Fruit fly (Drosophila melanogaster) whole organism, prepupa: ENCODE results near the gene Hex-t2.

Experiments
- Blimp-1 ChIP-seq: fragments of 200-800 bp; sonication (Bioruptor generic); optimal IDR thresholded peaks from 3 replicates; lab custom pipeline; 2017; ENCODE audit warnings: missing biosample characterization, missing genetic modification characterization, mild to moderate bottlenecking, moderate library complexity, missing genetic modification reagents
- CG10631 ChIP-seq: fragments of 200-800 bp; sonication (Bioruptor generic); optimal IDR thresholded peaks from 2 replicates; lab custom pipeline; 2016; ENCODE audit warnings: missing biosample characterization, missing genetic modification characterization
- CG10669 ChIP-seq: fragments of 200-800 bp; sonication (Bioruptor generic); optimal IDR thresholded peaks from 3 replicates; lab custom pipeline; 2018; ENCODE audit warnings: missing biosample characterization, mild to moderate bottlenecking, missing genetic modification characterization, moderate library complexity
- CG11294 ChIP-seq: fragments of 200-800 bp; sonication (Bioruptor generic); IDR thresholded peaks from 2 replicates; pipeline ENCODE4 v1.3.6; 2022; ENCODE audit warnings: missing biosample characterization, missing genetic modification characterization
- CG11762 ChIP-seq: fragments of 200-800 bp; sonication (Bioruptor generic); optimal IDR thresholded peaks from 3 replicates; lab custom pipeline; 2016; ENCODE audit warnings: missing biosample characterization, missing genetic modification characterization; ENCODE audit not compliant: insufficient read depth
- CG15336 ChIP-seq: fragments of 200-800 bp; sonication (Bioruptor generic); IDR thresholded peaks from 2 replicates; pipeline ENCODE4 v1.3.6; 2022; ENCODE audit warnings: missing biosample characterization, missing genetic modification characterization
- CG1621 ChIP-seq: fragments of 200-800 bp; sonication (Bioruptor generic); optimal IDR thresholded peaks from 3 replicates; lab custom pipeline; 2018; ENCODE audit warnings: missing biosample characterization, mild to moderate bottlenecking, missing genetic modification characterization
- CG16779 ChIP-seq: fragments of 200-800 bp; sonication (Bioruptor generic); optimal IDR thresholded peaks from 3 replicates; lab custom pipeline; 2017; ENCODE audit warnings: missing biosample characterization, mild to moderate bottlenecking, missing genetic modification characterization
- CG3032 ChIP-seq: fragments of 200-800 bp; optimal IDR thresholded peaks from 2 replicates; lab custom pipeline; 2019; ENCODE audit warnings: missing biosample characterization, mild to moderate bottlenecking, missing genetic modification characterization, moderate library complexity
- CG31627 ChIP-seq: fragments of 200-800 bp; sonication (Bioruptor generic); optimal IDR thresholded peaks from 3 replicates; lab custom pipeline; 2016; ENCODE audit warnings: missing biosample characterization, missing genetic modification characterization
- CG32006 ChIP-seq: fragments of 200-800 bp; sonication (Bioruptor generic); optimal IDR thresholded peaks from 3 replicates; lab custom pipeline; 2017; ENCODE audit warnings: missing biosample characterization, mild to moderate bottlenecking, missing genetic modification characterization
- CG3919 ChIP-seq: fragments of 200-800 bp; sonication (Bioruptor generic); optimal IDR thresholded peaks from 3 replicates; lab custom pipeline; 2016; ENCODE audit warnings: missing biosample characterization, missing genetic modification characterization
- CG4318 ChIP-seq: fragments of 200-800 bp; sonication (Bioruptor generic); optimal IDR thresholded peaks from 3 replicates; lab custom pipeline; 2017; ENCODE audit warnings: missing biosample characterization, mild to moderate bottlenecking, missing genetic modification characterization
- CG6163 ChIP-seq: fragments of 200-800 bp; sonication (Bioruptor generic); IDR thresholded peaks from 3 replicates; pipeline ENCODE4 v1.3.6; 2022; ENCODE audit warnings: missing biosample characterization, missing genetic modification characterization
- CG6276 ChIP-seq: fragments of 200-800 bp; sonication (Bioruptor generic); optimal IDR thresholded peaks from 2 replicates; lab custom pipeline; 2017; ENCODE audit warnings: missing biosample characterization, mild to moderate bottlenecking, missing genetic modification characterization
- CG6792 ChIP-seq: fragments of 200-800 bp; sonication (Bioruptor generic); optimal IDR thresholded peaks from 3 replicates; lab custom pipeline; 2016; ENCODE audit warnings: missing biosample characterization, missing genetic modification characterization
- CG6808 ChIP-seq: fragments of 200-800 bp; sonication (Bioruptor generic); optimal IDR thresholded peaks from 3 replicates; lab custom pipeline; 2017; ENCODE audit warnings: missing biosample characterization, missing genetic modification characterization, mild to moderate bottlenecking, moderate library complexity, missing genetic modification reagents
- CG7368 ChIP-seq: fragments of 200-800 bp; sonication (Bioruptor generic); optimal IDR thresholded peaks from 3 replicates; lab custom pipeline; 2016; ENCODE audit warnings: missing biosample characterization, missing genetic modification characterization
- CG8119 ChIP-seq: fragments of 200-800 bp; sonication (Bioruptor generic); IDR thresholded peaks from 3 replicates; pipeline ENCODE4 v1.3.6; 2022; ENCODE audit warnings: missing biosample characterization, missing genetic modification characterization
- CG8319 ChIP-seq: fragments of 200-800 bp; sonication (Bioruptor generic); optimal IDR thresholded peaks from 3 replicates; lab custom pipeline; 2016; ENCODE audit warnings: missing biosample characterization, missing genetic modification characterization
- CG9139 ChIP-seq: fragments of 200-800 bp; sonication (Bioruptor generic); optimal IDR thresholded peaks from 3 replicates; lab custom pipeline; 2017; ENCODE audit warnings: missing biosample characterization, mild to moderate bottlenecking, missing genetic modification characterization
- Eip75B ChIP-seq: fragments of 200-800 bp; sonication (Bioruptor generic); optimal IDR thresholded peaks from 3 replicates; lab custom pipeline; 2016; ENCODE audit warnings: missing biosample characterization, missing genetic modification characterization
- Eip78C ChIP-seq: fragments of 200-800 bp; sonication (Bioruptor generic); peaks from one replicate; lab custom pipeline; 2016; ENCODE audit warnings: missing biosample characterization, missing genetic modification characterization
- Eip93F ChIP-seq: fragments of 200-800 bp; sonication (Bioruptor generic); optimal IDR thresholded peaks from 2 replicates; lab custom pipeline; 2016; ENCODE audit warnings: missing biosample characterization, mild to moderate bottlenecking, missing genetic modification characterization
- Ets21C ChIP-seq: fragments of 200-800 bp; sonication (Bioruptor generic); optimal IDR thresholded peaks from 3 replicates; lab custom pipeline; 2016; ENCODE audit warnings: missing biosample characterization, missing genetic modification characterization
- Gug ChIP-seq: fragments of 200-800 bp; sonication (Bioruptor generic); IDR thresholded peaks from 2 replicates; pipeline ENCODE4 v1.3.6; 2022; ENCODE audit warnings: missing biosample characterization, missing genetic modification characterization
- Hr38 ChIP-seq: sonication (Bioruptor generic); optimal IDR thresholded peaks from 2 replicates; lab custom pipeline; 2016; ENCODE audit warnings: missing biosample characterization, missing genetic modification characterization
- Hr39 ChIP-seq: fragments of 200-800 bp; sonication (Bioruptor generic); optimal IDR thresholded peaks from 2 replicates; lab custom pipeline; 2016; ENCODE audit warnings: missing biosample characterization, missing genetic modification characterization
- Lpt ChIP-seq: fragments of 200-800 bp; sonication (Bioruptor generic); optimal IDR thresholded peaks from 3 replicates; lab custom pipeline; 2016; ENCODE audit warnings: missing biosample characterization, missing genetic modification characterization
- Met ChIP-seq: fragments of 200-800 bp; sonication (Bioruptor generic); optimal IDR thresholded peaks from 3 replicates; lab custom pipeline; 2016; ENCODE audit warnings: missing biosample characterization, missing genetic modification characterization
- Sox102F ChIP-seq: fragments of 200-800 bp; sonication (Bioruptor generic); optimal IDR thresholded peaks from 2 replicates; lab custom pipeline; 2016; ENCODE audit warnings: missing biosample characterization, mild to moderate bottlenecking, missing genetic modification characterization
- Sox14 ChIP-seq: fragments of 200-800 bp; sonication (Bioruptor generic); optimal IDR thresholded peaks from 3 replicates; lab custom pipeline; 2016; ENCODE audit warnings: missing biosample characterization, missing genetic modification characterization
- acj6 ChIP-seq: fragments of 200-800 bp; sonication (Bioruptor generic); optimal IDR thresholded peaks from 3 replicates; lab custom pipeline; 2016; ENCODE audit warnings: missing biosample characterization, missing genetic modification characterization
- dsx ChIP-seq: fragments of 200-800 bp; optimal IDR thresholded peaks from 3 replicates; lab custom pipeline; 2019; ENCODE audit warnings: missing biosample characterization, mild to moderate bottlenecking, missing genetic modification characterization, moderate library complexity; ENCODE audit not compliant: poor library complexity, severe bottlenecking
- fkh ChIP-seq: fragments of 200-800 bp; sonication (Bioruptor generic); optimal IDR thresholded peaks from 3 replicates; lab custom pipeline; 2017; ENCODE audit warnings: missing biosample characterization, mild to moderate bottlenecking, missing genetic modification characterization, moderate library complexity
- lz ChIP-seq: fragments of 200-800 bp; sonication (Bioruptor generic); optimal IDR thresholded peaks from 3 replicates; lab custom pipeline; 2016; ENCODE audit warnings: missing biosample characterization, missing genetic modification characterization
- net ChIP-seq: fragments of 200-800 bp; sonication (Bioruptor generic); optimal IDR thresholded peaks from 3 replicates; lab custom pipeline; 2016; ENCODE audit warnings: missing biosample characterization, missing genetic modification characterization
- pdm3 ChIP-seq: fragments of 200-800 bp; sonication (Bioruptor generic); optimal IDR thresholded peaks from 3 replicates; lab custom pipeline; 2016; ENCODE audit warnings: missing biosample characterization, missing genetic modification characterization
- salr ChIP-seq, 2 experiments: fragments of 200-800 bp; sonication (Bioruptor generic); optimal IDR thresholded peaks; 3 replicates each; lab custom pipeline; 2016 to 2018; ENCODE audit warnings: missing biosample characterization in 2 of 2, missing genetic modification characterization in 2 of 2, mild to moderate bottlenecking in 1 of 2
- spab ChIP-seq: fragments of 200-800 bp; sonication (Bioruptor generic); optimal IDR thresholded peaks from 2 replicates; lab custom pipeline; 2017; ENCODE audit warnings: missing biosample characterization, mild to moderate bottlenecking, missing genetic modification characterization, missing genetic modification reagents
- ss ChIP-seq, 2 experiments: fragments of 200-800 bp; sonication (Bioruptor generic); optimal IDR thresholded peaks; 2 replicates in 1 of 2; 3 replicates in 1 of 2; lab custom pipeline; 2017 to 2018; ENCODE audit warnings: mild to moderate bottlenecking in 2 of 2, missing biosample characterization in 2 of 2, missing genetic modification characterization in 2 of 2, moderate library complexity in 1 of 2
- svp ChIP-seq: fragments of 200-800 bp; sonication (Bioruptor generic); peaks from one replicate; lab custom pipeline; 2016; ENCODE audit warnings: missing biosample characterization, missing genetic modification characterization
- vri ChIP-seq: fragments of 200-800 bp; sonication (Bioruptor generic); optimal IDR thresholded peaks from 3 replicates; lab custom pipeline; 2016; ENCODE audit warnings: missing biosample characterization, mild to moderate bottlenecking, missing genetic modification characterization

The Hex-t2 gene

DNA sequence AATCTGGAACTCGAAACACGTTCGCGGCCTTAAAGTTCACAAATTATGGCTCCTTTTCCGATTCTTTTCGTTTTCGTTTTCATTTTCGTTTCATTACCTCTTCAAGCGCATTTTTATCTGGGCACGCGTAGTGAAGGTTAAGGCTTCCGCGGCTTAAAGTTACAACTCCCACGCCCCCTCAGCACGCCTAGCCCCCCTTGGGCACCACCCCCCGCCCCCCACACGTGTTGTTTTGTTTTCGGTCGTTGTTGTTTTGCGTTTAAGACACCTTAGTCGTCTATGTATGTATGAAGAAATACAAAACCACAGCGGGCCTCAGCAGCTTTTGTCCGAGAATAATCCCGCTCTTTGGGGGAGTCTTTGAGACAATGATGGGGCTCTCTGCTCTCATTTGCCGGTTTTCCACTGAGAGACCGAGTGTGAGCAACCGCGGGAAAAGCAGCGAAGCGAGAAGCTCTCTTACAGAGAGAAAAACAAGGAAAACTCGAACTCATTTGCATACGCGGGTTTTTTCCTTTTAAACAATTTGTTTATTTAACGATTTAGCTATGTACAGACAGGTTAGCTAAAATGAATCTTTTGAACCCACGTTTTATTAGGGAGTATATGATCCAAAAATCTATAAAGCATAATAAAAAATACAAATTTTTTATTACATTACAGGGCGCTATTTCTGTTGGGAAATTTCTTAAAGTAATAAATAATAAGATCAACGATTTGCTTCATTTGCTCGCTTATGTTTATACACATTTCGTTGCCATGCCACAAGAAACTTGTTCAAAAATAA is 11.9 kb downstream of the Hex-t2 start (continued):
- TF ChIP-seq Hr38 (GFP tag; lab: Kevin White, UChicago) (no peak), CG4318 (GFP tag; lab: Kevin White, UChicago) (peak; percentile 30), fkh (no peak), CG15336 (GFP tag; lab: Robert Waterston, UW) (peak; percentile 53), CG6276 (GFP tag; lab: Kevin White, UChicago) (peak; percentile 55), Gug (GFP tag; lab: Robert Waterston, UW) (0 out of 2 replicates have a peak, but pooled peaks have one; percentile 9), Blimp-1 (no peak), pdm3 (peak; percentile 29), Eip75B (GFP tag; lab: Kevin White, UChicago) (peak; percentile 50), CG3919 (peak; percentile 60), Sox102F (no peak), CG11294 (GFP tag; lab: Robert Waterston, UW) (no peak), Eip93F (GFP tag; lab: Kevin White, UChicago) (no peak), CG3032 (tag; lab: Kevin White, UChicago) (peak; percentile 25), CG10631 (GFP tag; lab: Kevin White, UChicago) (peak; percentile 44), lz (no peak), CG6792 (no peak), spab (GFP tag; lab: Kevin White, UChicago) (no peak)

DNA sequence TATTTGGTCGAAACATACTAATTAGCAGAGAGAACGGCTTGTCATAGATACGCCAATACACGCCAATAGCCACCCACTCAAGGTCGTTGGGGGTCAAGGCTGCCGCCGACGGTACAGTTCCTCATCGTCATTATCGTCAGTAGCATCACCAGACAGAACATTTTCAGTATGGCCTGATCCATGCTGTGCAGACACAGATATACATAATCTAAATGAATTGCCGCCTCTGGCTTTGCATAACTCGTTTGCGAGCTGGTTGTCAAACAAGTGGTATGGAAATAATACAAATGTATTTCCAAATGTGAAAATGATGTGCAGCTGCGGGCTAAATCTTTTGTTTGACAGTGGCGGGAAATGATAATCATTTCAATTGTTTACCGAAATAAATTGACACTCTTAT is 12.7 kb downstream of the Hex-t2 start:
- TF ChIP-seq CG11294 (GFP tag; lab: Robert Waterston, UW) (no peak), CG1621 (tag; lab: Kevin White, UChicago) (no peak), Eip75B (GFP tag; lab: Kevin White, UChicago) (no peak), spab (GFP tag; lab: Kevin White, UChicago) (no peak)

dm6 chr3R:26463558-26463957 is 13.1 kb downstream of the Hex-t2 start:
- TF ChIP-seq Eip93F (GFP tag; lab: Kevin White, UChicago) (peak; percentile 17), svp (peak; percentile 47), salr (GFP tag; optimal IDR thresholded peaks at IDR 0.05; lab: Kevin White, UChicago) (no peak), vri (GFP tag; lab: Kevin White, UChicago) (peak; percentile 85), CG10631 (GFP tag; lab: Kevin White, UChicago) (no peak), CG3032 (tag; lab: Kevin White, UChicago) (no peak), Eip75B (GFP tag; lab: Kevin White, UChicago) (peak; percentile 18), Hr39 (GFP tag; lab: Kevin White, UChicago) (no peak), fkh (no peak)

- TF ChIP-seq salr (GFP tag; optimal IDR thresholded peaks at IDR 0.05; lab: Kevin White, UChicago) (no peak), CG8319 (GFP tag; lab: Kevin White, UChicago) (no peak), Ets21C (GFP tag; lab: Kevin White, UChicago) (no peak), CG3032 (tag; lab: Kevin White, UChicago) (no peak), acj6 (GFP tag; lab: Kevin White, UChicago) (no peak), CG32006 (GFP tag; lab: Kevin White, UChicago) (peak; percentile 8), CG16779 (tag; lab: Kevin White, UChicago) (peak; percentile 50), Sox14 (no peak), CG3919 (peak; percentile 45), CG7368 (peak; percentile 22), dsx (GFP tag; lab: Kevin White, UChicago) (no peak), CG6163 (GFP tag; lab: Robert Waterston, UW) (0 out of 3 replicates have a peak, but pooled peaks have one; percentile 26), ss (GFP tag; optimal IDR thresholded peaks at IDR 0.05; lab: Kevin White, UChicago) (peak; percentile 61 to 66), Eip78C (GFP tag; lab: Kevin White, UChicago) (peak; percentile 84), CG10669 (GFP tag; lab: Kevin White, UChicago) (no peak), CG6808 (peak; percentile 55), CG11294 (GFP tag; lab: Robert Waterston, UW) (no peak), CG11762 (GFP tag; lab: Kevin White, UChicago) (peak; percentile 2), CG8119 (GFP tag; lab: Robert Waterston, UW) (peak; percentile 48; the same call in 2 of the 3 replicates), Eip93F (GFP tag; lab: Kevin White, UChicago) (peak; percentile 66), CG9139 (GFP tag; lab: Kevin White, UChicago) (peak; percentile 39), Met (GFP tag; lab: Kevin White, UChicago) (no peak), net (GFP tag; lab: Kevin White, UChicago) (peak; percentile 69), CG31627 (no peak), spab (GFP tag; lab: Kevin White, UChicago) (peak; percentile 34), CG4318 (GFP tag; lab: Kevin White, UChicago) (no peak), Lpt (GFP tag; lab: Kevin White, UChicago) (peak; percentile 39)
Measured at dm6 chr3R:26464370-26464769, 13.9 kb downstream of the Hex-t2 start.
